Fruit fly (Drosophila melanogaster) S2 (cell line): ENCODE results near the gene CG6749.

Experiments
- CG8478 ChIP-seq: fragments of >200 bp; optimal IDR thresholded peaks from 2 replicates; lab custom pipeline; 2018
- CTCF ChIP-seq, 2 experiments: fragments of >200 bp; optimal IDR thresholded peaks; 2 replicates each; lab custom pipeline; 2018

- TF ChIP-seq CG8478 (lab: Kevin White, UChicago), result no peak
- TF ChIP-seq CTCF (optimal IDR thresholded peaks at IDR 0.05; lab: Kevin White, UChicago), result no peak
These were observed 41.2 kb downstream of the CG6749 start for dm6 chr3L:9692234-9692891.
